Fruit fly (Drosophila melanogaster): ENCODE data around the gene CG33687.
A peak's percentile ranks its signal among the peaks of the same experiment; 100 is the strongest.

CG33687 gene

DNA sequence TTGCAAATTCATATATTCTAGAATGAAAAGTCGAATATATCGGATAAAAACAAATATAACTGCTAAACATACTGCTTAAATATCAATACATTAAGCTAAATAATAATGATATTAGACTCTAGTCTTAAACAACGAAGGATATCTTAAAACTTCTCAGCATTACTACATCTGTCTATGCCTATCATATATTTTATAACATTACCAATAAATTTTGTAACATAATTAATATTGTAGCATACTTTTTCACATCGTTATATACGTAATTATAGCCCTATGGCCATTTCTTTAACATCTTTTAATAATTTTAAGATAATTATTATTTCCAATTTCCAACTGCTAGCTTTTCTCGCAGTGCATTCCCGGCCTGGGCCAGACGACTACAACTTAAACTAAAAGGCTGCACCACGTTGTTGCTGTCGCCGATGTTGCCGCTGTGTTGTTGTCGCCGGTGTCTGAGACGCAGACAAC is 24.8 kb upstream of the CG33687 start (continued):
- peak; percentile 48 for TF ChIP-seq HLH106 (tag; optimal IDR thresholded peaks at IDR 0.05)
- TF ChIP-seq ey (GFP tag; optimal IDR thresholded peaks at IDR 0.05): peak; percentile 53
- no peak for TF ChIP-seq Hr83 (GFP tag; optimal IDR thresholded peaks at IDR 0.05; ENCODE audit: poor library complexity, severe bottlenecking)

- TF ChIP-seq Myc (optimal IDR thresholded peaks at IDR 0.05) (no peak), Hr83 (GFP tag; optimal IDR thresholded peaks at IDR 0.05; ENCODE audit: poor library complexity, severe bottlenecking) (no peak), ey (GFP tag; optimal IDR thresholded peaks at IDR 0.05) (no peak), Dif (GFP tag; optimal IDR thresholded peaks at IDR 0.05; ENCODE audit: partially characterized antibody) (peak; percentile 53), dmrt93B (GFP tag; optimal IDR thresholded peaks at IDR 0.05) (no peak), Jra (GFP tag; optimal IDR thresholded peaks at IDR 0.05) (no peak), GATAd (GFP tag; optimal IDR thresholded peaks at IDR 0.05) (no peak), foxo (GFP tag; optimal IDR thresholded peaks at IDR 0.05) (no peak), usp (GFP tag; optimal IDR thresholded peaks at IDR 0.05) (no peak), OdsH (GFP tag; optimal IDR thresholded peaks at IDR 0.05) (no peak), Dfd (GFP tag; optimal IDR thresholded peaks at IDR 0.05) (no peak), Hr78 (GFP tag; optimal IDR thresholded peaks at IDR 0.05) (no peak), Sp1 (GFP tag; optimal IDR thresholded peaks at IDR 0.05) (peak; percentile 31), Vsx2 (GFP tag; optimal IDR thresholded peaks at IDR 0.05; ENCODE audit: partially characterized antibody) (no peak), jim (GFP tag; optimal IDR thresholded peaks at IDR 0.05) (no peak), rgr (GFP tag; optimal IDR thresholded peaks at IDR 0.05) (peak; percentile 25), h (GFP tag; optimal IDR thresholded peaks at IDR 0.05) (no peak), brk (GFP tag; optimal IDR thresholded peaks at IDR 0.05) (peak; percentile 39), Rel (GFP tag; optimal IDR thresholded peaks at IDR 0.05) (no peak), Rel (tag; optimal IDR thresholded peaks at IDR 0.05) (no peak), woc (GFP tag; optimal IDR thresholded peaks at IDR 0.05) (no peak), HLH106 (tag; optimal IDR thresholded peaks at IDR 0.05) (no peak), tai (GFP tag; optimal IDR thresholded peaks at IDR 0.05) (no peak), dl (GFP tag; optimal IDR thresholded peaks at IDR 0.05; ENCODE audit: insufficient read depth in 1 of 2, partially characterized antibody in 2 of 2) (peak in 1 of 2 experiments; percentile 23), sv (GFP tag; optimal IDR thresholded peaks at IDR 0.05) (no peak), pan (optimal IDR thresholded peaks at IDR 0.05) (no peak), N (GFP tag; optimal IDR thresholded peaks at IDR 0.05) (no peak), Mio (GFP tag; optimal IDR thresholded peaks at IDR 0.05) (no peak), CrebA (GFP tag; optimal IDR thresholded peaks at IDR 0.05; ENCODE audit: borderline replicate concordance) (no peak), br (GFP tag; optimal IDR thresholded peaks at IDR 0.05) (no peak), lola (GFP tag; optimal IDR thresholded peaks at IDR 0.05) (no peak), CG9705 (GFP tag; optimal IDR thresholded peaks at IDR 0.05) (no peak), fru (GFP tag; optimal IDR thresholded peaks at IDR 0.05) (no peak), psq (GFP tag; optimal IDR thresholded peaks at IDR 0.05) (peak; percentile 55), sage (GFP tag; optimal IDR thresholded peaks at IDR 0.05) (no peak), dsf (GFP tag; optimal IDR thresholded peaks at IDR 0.05; ENCODE audit: borderline replicate concordance) (no peak), Abd-B (GFP tag; optimal IDR thresholded peaks at IDR 0.05) (no peak), Hnf4 (GFP tag; optimal IDR thresholded peaks at IDR 0.05) (no peak), CG32264 (GFP tag; optimal IDR thresholded peaks at IDR 0.05) (no peak)
These were observed 23.7 kb upstream of the CG33687 start for dm6 chr3L:16173818-16174601.

DNA sequence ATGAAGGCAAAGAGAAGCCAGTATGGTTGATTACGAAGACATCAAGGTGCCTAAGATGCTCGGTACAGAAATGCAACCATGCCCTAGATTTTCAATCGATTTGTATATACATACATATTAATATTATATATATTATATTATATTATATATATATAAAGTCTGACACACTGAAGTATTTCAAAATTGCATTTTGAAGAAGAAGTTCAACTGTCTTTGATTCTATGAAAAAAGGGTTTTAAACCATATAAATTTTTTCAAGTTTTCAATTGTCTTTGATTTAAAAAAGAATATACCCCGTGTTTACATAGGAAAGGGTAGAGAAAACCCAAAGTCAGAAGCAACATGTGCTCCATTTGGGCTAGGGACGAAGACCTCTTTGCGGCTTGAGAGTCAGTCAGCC is 22.9 kb upstream of the CG33687 start:
- TF ChIP-seq Sp1 (GFP tag; optimal IDR thresholded peaks at IDR 0.05): peak; percentile 75
- TF ChIP-seq Vsx2 (GFP tag; optimal IDR thresholded peaks at IDR 0.05; ENCODE audit: partially characterized antibody): no peak
- TF ChIP-seq foxo (GFP tag; optimal IDR thresholded peaks at IDR 0.05): peak in 1 of 2 experiments; percentile 22
- TF ChIP-seq GATAd (GFP tag; optimal IDR thresholded peaks at IDR 0.05): no peak
- TF ChIP-seq sv (GFP tag; optimal IDR thresholded peaks at IDR 0.05): no peak
- no peak for TF ChIP-seq dl (GFP tag; optimal IDR thresholded peaks at IDR 0.05; ENCODE audit: insufficient read depth in 1 of 2, partially characterized antibody in 2 of 2)
- no peak for TF ChIP-seq N (GFP tag; optimal IDR thresholded peaks at IDR 0.05)
- peak; percentile 20 for TF ChIP-seq h (GFP tag; optimal IDR thresholded peaks at IDR 0.05)
- no peak for TF ChIP-seq Abd-B (GFP tag; optimal IDR thresholded peaks at IDR 0.05)
- TF ChIP-seq dmrt93B (GFP tag; optimal IDR thresholded peaks at IDR 0.05): peak; percentile 28
- TF ChIP-seq rgr (GFP tag; optimal IDR thresholded peaks at IDR 0.05): peak; percentile 5
- peak; percentile 69 for TF ChIP-seq psq (GFP tag; optimal IDR thresholded peaks at IDR 0.05)
- TF ChIP-seq CG9705 (GFP tag; optimal IDR thresholded peaks at IDR 0.05): no peak
- peak; percentile 76 for TF ChIP-seq HLH106 (tag; optimal IDR thresholded peaks at IDR 0.05)
